Fruit fly (Drosophila melanogaster) whole organism, embryonic: ENCODE results near the gene PGAP2.
A peak's percentile ranks its signal among the peaks of the same experiment; 100 is the strongest.

ENCODE experiments used
- Blimp-1 ChIP-seq: fragments of 200-800 bp; sonication (Bioruptor generic); optimal IDR thresholded peaks from 3 replicates; lab custom pipeline; 2018; ENCODE audit warnings: missing biosample characterization, missing genetic modification characterization, mild to moderate bottlenecking, moderate library complexity, missing genetic modification reagents
- CG10267 ChIP-seq: fragments of 200-800 bp; sonication (Bioruptor generic); optimal IDR thresholded peaks from 2 replicates; lab custom pipeline; 2018; ENCODE audit warnings: missing biosample characterization, mild to moderate bottlenecking, missing genetic modification characterization, moderate library complexity
- CG10274 ChIP-seq: fragments of 200-800 bp; sonication (Bioruptor generic); optimal IDR thresholded peaks from 3 replicates; lab custom pipeline; 2017; ENCODE audit warnings: missing biosample characterization, mild to moderate bottlenecking, missing genetic modification characterization
- CG10654 ChIP-seq: fragments of 200-800 bp; sonication (Bioruptor generic); optimal IDR thresholded peaks from 2 replicates; lab custom pipeline; 2016; ENCODE audit warnings: missing biosample characterization, missing genetic modification characterization
- CG10979 ChIP-seq: fragments of 200-800 bp; sonication (Bioruptor generic); optimal IDR thresholded peaks from 2 replicates; lab custom pipeline; 2018; ENCODE audit warnings: missing biosample characterization, mild to moderate bottlenecking, missing genetic modification characterization, moderate library complexity
- CG12071 ChIP-seq: fragments of 200-800 bp; sonication (Bioruptor generic); optimal IDR thresholded peaks from 3 replicates; lab custom pipeline; 2018; ENCODE audit warnings: missing biosample characterization, mild to moderate bottlenecking, missing genetic modification characterization
- CG13894 ChIP-seq: fragments of 200-800 bp; sonication (Bioruptor generic); optimal IDR thresholded peaks from 3 replicates; lab custom pipeline; 2018; ENCODE audit warnings: missing biosample characterization, mild to moderate bottlenecking, missing genetic modification characterization, moderate library complexity
- CG14710 ChIP-seq: fragments of 200-800 bp; sonication (Bioruptor generic); optimal IDR thresholded peaks from 3 replicates; lab custom pipeline; 2019; ENCODE audit warnings: missing biosample characterization, mild to moderate bottlenecking, missing genetic modification characterization, moderate library complexity
- CG15514 ChIP-seq: fragments of 200-800 bp; sonication (Bioruptor generic); optimal IDR thresholded peaks from 3 replicates; lab custom pipeline; 2017; ENCODE audit warnings: missing biosample characterization, missing genetic modification characterization, mild to moderate bottlenecking, moderate library complexity, missing genetic modification reagents
- CG2678 ChIP-seq: fragments of 200-800 bp; sonication (Bioruptor generic); optimal IDR thresholded peaks from 3 replicates; lab custom pipeline; 2019; ENCODE audit warnings: missing biosample characterization, mild to moderate bottlenecking, missing genetic modification characterization, moderate library complexity
- CG2712 ChIP-seq: fragments of 200-800 bp; optimal IDR thresholded peaks from 3 replicates; lab custom pipeline; 2019; ENCODE audit warnings: missing biosample characterization, mild to moderate bottlenecking, missing genetic modification characterization, moderate library complexity
- CG31441 ChIP-seq: fragments of 200-800 bp; sonication (Bioruptor generic); IDR thresholded peaks from 2 replicates; pipeline ENCODE4 v1.3.6; 2022; ENCODE audit warnings: missing biosample characterization, missing genetic modification characterization
- CG34376 ChIP-seq: fragments of 200-800 bp; sonication (Bioruptor generic); optimal IDR thresholded peaks from 2 replicates; lab custom pipeline; 2018; ENCODE audit warnings: missing biosample characterization, mild to moderate bottlenecking, missing genetic modification characterization
- CG4360 ChIP-seq: fragments of 200-800 bp; sonication (Bioruptor generic); IDR thresholded peaks from 2 replicates; pipeline ENCODE4 v1.3.6; 2022; ENCODE audit warnings: missing biosample characterization, missing genetic modification characterization
- CG6765 ChIP-seq: fragments of 200-800 bp; sonication (Bioruptor generic); optimal IDR thresholded peaks from 3 replicates; lab custom pipeline; 2017; ENCODE audit warnings: missing biosample characterization, mild to moderate bottlenecking, missing genetic modification characterization
- CG7556 ChIP-seq: fragments of 200-800 bp; sonication (Bioruptor generic); optimal IDR thresholded peaks from 2 replicates; lab custom pipeline; 2017; ENCODE audit warnings: missing biosample characterization, mild to moderate bottlenecking, missing genetic modification characterization
- CG7745 ChIP-seq: fragments of 200-800 bp; sonication (Bioruptor generic); optimal IDR thresholded peaks from 2 replicates; lab custom pipeline; 2018; ENCODE audit warnings: missing biosample characterization, mild to moderate bottlenecking, missing genetic modification characterization, moderate library complexity
- CG7839 ChIP-seq: fragments of 200-800 bp; sonication (Bioruptor generic); optimal IDR thresholded peaks from 3 replicates; lab custom pipeline; 2018; ENCODE audit warnings: missing biosample characterization, mild to moderate bottlenecking, missing genetic modification characterization, moderate library complexity
- CG7928 ChIP-seq: fragments of 200-800 bp; sonication (Bioruptor generic); optimal IDR thresholded peaks from 2 replicates; lab custom pipeline; 2017; ENCODE audit warnings: missing biosample characterization, mild to moderate bottlenecking, missing genetic modification characterization
- CG8388 ChIP-seq: fragments of 200-800 bp; sonication (Bioruptor generic); optimal IDR thresholded peaks from 2 replicates; lab custom pipeline; 2019; ENCODE audit warnings: missing biosample characterization, mild to moderate bottlenecking, missing genetic modification characterization, moderate library complexity
- CG8924 ChIP-seq: fragments of 200-800 bp; optimal IDR thresholded peaks from 3 replicates; lab custom pipeline; 2019; ENCODE audit warnings: missing biosample characterization, mild to moderate bottlenecking, missing genetic modification characterization, moderate library complexity
- CkIIα-i1 ChIP-seq: fragments of 200-800 bp; sonication (Bioruptor generic); IDR thresholded peaks from 2 replicates; pipeline ENCODE4 v1.3.6; 2022; ENCODE audit warnings: missing biosample characterization, missing genetic modification characterization
- Doc2 ChIP-seq: fragments of 200-800 bp; sonication (Bioruptor generic); IDR thresholded peaks from 2 replicates; pipeline ENCODE4 v1.3.6; 2022; ENCODE audit warnings: missing biosample characterization, missing genetic modification characterization
- Dref ChIP-seq: fragments of 200-800 bp; sonication (Bioruptor generic); IDR thresholded peaks from 2 replicates; pipeline ENCODE4 v1.3.6; 2022; ENCODE audit warnings: missing biosample characterization, missing genetic modification characterization
- Drgx ChIP-seq: fragments of 200-800 bp; sonication (Bioruptor generic); IDR thresholded peaks from 2 replicates; pipeline ENCODE4 v1.3.6; 2022; ENCODE audit warnings: missing biosample characterization, missing genetic modification characterization
- E2f1 ChIP-seq: fragments of 200-800 bp; sonication (Bioruptor generic); IDR thresholded peaks from 2 replicates; pipeline ENCODE4 v1.3.6; 2022; ENCODE audit warnings: missing biosample characterization, missing genetic modification characterization
- HHEX ChIP-seq: fragments of 200-800 bp; sonication (Bioruptor generic); optimal IDR thresholded peaks from 3 replicates; lab custom pipeline; 2017; ENCODE audit warnings: missing biosample characterization, mild to moderate bottlenecking, missing genetic modification characterization, missing genetic modification reagents
- HLHmδ ChIP-seq: fragments of 200-800 bp; sonication (Bioruptor generic); optimal IDR thresholded peaks from 2 replicates; lab custom pipeline; 2018; ENCODE audit warnings: missing biosample characterization, mild to moderate bottlenecking, missing genetic modification characterization, moderate library complexity
- Hmx ChIP-seq: fragments of 200-800 bp; sonication (Bioruptor generic); optimal IDR thresholded peaks from 2 replicates; lab custom pipeline; 2016; ENCODE audit warnings: missing biosample characterization, missing genetic modification characterization
- Hr78 ChIP-seq, 2 experiments: fragments of 200-800 bp in 1 of 2; fragments of >200 bp in 1 of 2; sonication (Bioruptor generic) in 1 of 2; optimal IDR thresholded peaks; 2 replicates each; lab custom pipeline; 2017 to 2019; ENCODE audit warnings: missing biosample characterization in 2 of 2, missing genetic modification characterization in 2 of 2, mild to moderate bottlenecking in 1 of 2, moderate library complexity in 1 of 2
- Hsf ChIP-seq: fragments of 200-800 bp; sonication (Bioruptor generic); optimal IDR thresholded peaks from 3 replicates; lab custom pipeline; 2016; ENCODE audit warnings: missing biosample characterization, missing genetic modification characterization
- Lpt ChIP-seq: fragments of >200 bp; optimal IDR thresholded peaks from 2 replicates; lab custom pipeline; 2018; ENCODE audit warnings: missing biosample characterization, missing genetic modification characterization
- Scr ChIP-seq: fragments of 200-800 bp; sonication (Bioruptor generic); IDR thresholded peaks from 2 replicates; pipeline ENCODE4 v1.3.6; 2022; ENCODE audit warnings: missing biosample characterization, missing genetic modification characterization; ENCODE audit not compliant: partially characterized antibody
- Sox100B ChIP-seq: fragments of 200-800 bp; sonication (Bioruptor generic); optimal IDR thresholded peaks from 3 replicates; lab custom pipeline; 2018; ENCODE audit warnings: missing biosample characterization, mild to moderate bottlenecking, missing genetic modification characterization
- Xrp1 ChIP-seq: fragments of 200-800 bp; sonication (Bioruptor generic); IDR thresholded peaks from 2 replicates; pipeline ENCODE4 v1.3.6; 2022; ENCODE audit warnings: missing biosample characterization, missing genetic modification characterization
- YL-1 ChIP-seq: fragments of 200-800 bp; sonication (Bioruptor generic); optimal IDR thresholded peaks from 3 replicates; lab custom pipeline; 2017; ENCODE audit warnings: missing biosample characterization, mild to moderate bottlenecking, missing genetic modification characterization
- bbx ChIP-seq: fragments of 200-800 bp; sonication (Bioruptor generic); IDR thresholded peaks from 2 replicates; pipeline ENCODE4 v1.3.6; 2022; ENCODE audit warnings: missing biosample characterization, missing genetic modification characterization; ENCODE audit not compliant: partially characterized antibody
- dimm ChIP-seq: fragments of 200-800 bp; sonication (Bioruptor generic); IDR thresholded peaks from 2 replicates; pipeline ENCODE4 v1.3.6; 2022; ENCODE audit warnings: missing biosample characterization, missing genetic modification characterization
- dmrt99B ChIP-seq: fragments of 200-800 bp; sonication (Bioruptor generic); optimal IDR thresholded peaks from 2 replicates; lab custom pipeline; 2018; ENCODE audit warnings: missing biosample characterization, mild to moderate bottlenecking, missing genetic modification characterization, moderate library complexity
- gem ChIP-seq: fragments of 200-800 bp; sonication (Bioruptor generic); optimal IDR thresholded peaks from 2 replicates; lab custom pipeline; 2019; ENCODE audit warnings: missing biosample characterization, mild to moderate bottlenecking, missing genetic modification characterization, moderate library complexity
- grau ChIP-seq: fragments of 200-800 bp; optimal IDR thresholded peaks from 3 replicates; lab custom pipeline; 2019; ENCODE audit warnings: missing biosample characterization, mild to moderate bottlenecking, missing genetic modification characterization, moderate library complexity
- org-1 ChIP-seq: fragments of 200-800 bp; sonication (Bioruptor generic); optimal IDR thresholded peaks from 2 replicates; lab custom pipeline; 2017; ENCODE audit warnings: missing biosample characterization, missing genetic modification characterization
- pita ChIP-seq: fragments of 200-800 bp; sonication (Bioruptor generic); optimal IDR thresholded peaks from 2 replicates; lab custom pipeline; 2017; ENCODE audit warnings: missing biosample characterization, mild to moderate bottlenecking, missing genetic modification characterization
- sens-2 ChIP-seq: fragments of 200-800 bp; sonication (Bioruptor generic); IDR thresholded peaks from 2 replicates; pipeline ENCODE4 v1.3.6; 2022; ENCODE audit warnings: missing biosample characterization, missing genetic modification characterization
- sob ChIP-seq: fragments of 200-800 bp; sonication (Bioruptor generic); IDR thresholded peaks from 2 replicates; pipeline ENCODE4 v1.3.6; 2022; ENCODE audit warnings: missing biosample characterization, missing genetic modification characterization
- tin ChIP-seq: fragments of 200-800 bp; sonication (Bioruptor generic); optimal IDR thresholded peaks from 3 replicates; lab custom pipeline; 2016; ENCODE audit warnings: missing biosample characterization, missing genetic modification characterization
- tll ChIP-seq, 2 experiments: fragments of 200-800 bp in 1 of 2; fragments of >200 bp in 1 of 2; sonication (Bioruptor generic) in 1 of 2; optimal IDR thresholded peaks; 2 replicates each; lab custom pipeline; 2017 to 2019; ENCODE audit warnings: missing biosample characterization in 2 of 2, missing genetic modification characterization in 2 of 2, mild to moderate bottlenecking in 1 of 2, moderate library complexity in 1 of 2
- trem ChIP-seq: fragments of 200-800 bp; optimal IDR thresholded peaks from 3 replicates; lab custom pipeline; 2019; ENCODE audit warnings: missing biosample characterization, mild to moderate bottlenecking, missing genetic modification characterization, moderate library complexity

PGAP2 gene

DNA sequence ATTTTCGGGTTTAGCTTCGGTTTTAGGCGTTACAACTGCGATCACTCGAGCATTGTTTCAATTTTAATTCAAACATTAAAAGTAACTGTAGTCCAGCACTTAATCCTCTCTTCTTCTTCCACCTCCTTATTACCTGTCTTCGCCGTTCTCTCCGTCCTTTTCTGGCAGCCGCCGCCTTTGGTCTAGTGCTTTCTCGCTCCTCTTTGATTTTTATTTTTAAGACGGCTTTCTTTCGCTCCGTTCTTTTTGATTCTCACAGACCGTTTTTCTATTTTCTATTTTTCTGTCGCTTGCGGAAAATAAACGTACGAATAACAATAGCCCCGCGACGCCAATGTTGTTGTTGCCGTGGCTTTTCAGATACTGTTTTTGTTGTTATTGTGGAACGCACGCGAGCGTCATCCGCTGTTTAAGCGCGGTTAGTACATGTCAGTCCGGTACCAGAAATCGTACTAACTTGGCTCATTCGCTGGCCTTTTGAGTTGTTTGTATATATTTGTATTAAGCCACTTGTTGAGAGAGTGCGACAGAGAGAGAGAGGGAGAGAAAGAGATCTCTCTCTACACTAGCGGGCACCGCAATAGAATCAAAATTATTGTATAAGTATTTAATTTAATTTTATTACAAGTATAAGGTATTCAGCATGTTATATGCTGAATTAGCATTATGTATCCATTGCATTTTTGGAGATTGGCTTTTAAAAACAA, 48.7 kb upstream of the PGAP2 start, which contains the start of gene aru (continued):
- TF ChIP-seq CG10267 (tag; lab: Kevin White, UChicago) (peak; percentile 39), CG10979 (peak; percentile 31), Scr (peak; percentile 25; the same call in 1 of the 2 replicates), gem (tag; lab: Kevin White, UChicago) (peak; percentile 61), CG10654 (GFP tag; lab: Kevin White, UChicago) (peak; percentile 14), E2f1 (GFP tag; lab: Robert Waterston, UW) (no peak), CG6765 (GFP tag; lab: Kevin White, UChicago) (peak; percentile 55), Blimp-1 (peak; percentile 42), Dref (0 out of 2 replicates have a peak, but pooled peaks have one; percentile 32), HHEX (GFP tag; lab: Kevin White, UChicago) (peak; percentile 37), CG8388 (GFP tag; lab: Kevin White, UChicago) (peak; percentile 10), tll (GFP tag; optimal IDR thresholded peaks at IDR 0.05; lab: Kevin White, UChicago) (no peak), CG31441 (peak; percentile 29; the same call in 1 of the 2 replicates), org-1 (GFP tag; lab: Kevin White, UChicago) (no peak), CG7928 (no peak), CG14710 (tag; lab: Kevin White, UChicago) (peak; percentile 23), CG7556 (peak; percentile 29), Sox100B (GFP tag; lab: Kevin White, UChicago) (peak; percentile 41), sens-2 (GFP tag; lab: Robert Waterston, UW) (peak; percentile 19; the same call in 1 of the 2 replicates), tin (GFP tag; lab: Kevin White, UChicago) (peak; percentile 7), Doc2 (GFP tag; lab: Robert Waterston, UW) (no peak), CG4360 (peak; percentile 96), Xrp1 (GFP tag; lab: Robert Waterston, UW) (peak; percentile 30; the same call in 1 of the 2 replicates), CG13894 (tag; lab: Kevin White, UChicago) (peak; percentile 38), YL-1 (peak; percentile 27), Hr78 (GFP tag; optimal IDR thresholded peaks at IDR 0.05; lab: Kevin White, UChicago) (no peak), grau (tag; lab: Kevin White, UChicago) (peak; percentile 26), HLHmδ (GFP tag; lab: Kevin White, UChicago) (no peak), CG2712 (tag; lab: Kevin White, UChicago) (peak; percentile 55), trem (tag; lab: Kevin White, UChicago) (peak; percentile 12), dimm (no peak), Drgx (GFP tag; lab: Robert Waterston, UW) (peak; percentile 20; the same call in 1 of the 2 replicates), CG15514 (GFP tag; lab: Kevin White, UChicago) (peak; percentile 21), CG34376 (GFP tag; lab: Kevin White, UChicago) (peak; percentile 37), CG2678 (tag; lab: Kevin White, UChicago) (peak; percentile 48), dmrt99B (peak; percentile 49), CG7839 (peak; percentile 42), Hsf (GFP tag; lab: Kevin White, UChicago) (no peak), CG10274 (no peak), bbx (GFP tag; lab: Robert Waterston, UW) (0 out of 2 replicates have a peak, but pooled peaks have one; percentile 16), CkIIα-i1 (no peak), Lpt (GFP tag; lab: Kevin White, UChicago) (peak; percentile 4), CG8924 (tag; lab: Kevin White, UChicago) (peak; percentile 28), CG7745 (tag; lab: Kevin White, UChicago) (peak; percentile 35), CG12071 (GFP tag; lab: Kevin White, UChicago) (peak; percentile 0), sob (GFP tag; lab: Robert Waterston, UW) (peak; percentile 38; the same call in 1 of the 2 replicates), Hmx (GFP tag; lab: Kevin White, UChicago) (no peak), pita (GFP tag; lab: Kevin White, UChicago) (no peak)
